Worm (Caenorhabditis elegans) whole organism, young adult: ENCODE measurements around the gene clec-212.

ENCODE experiments used
- B0035.1 ChIP-seq: sonication (generic microtip); optimal IDR thresholded peaks from 2 replicates; lab custom pipeline; 2016; ENCODE audit warnings: missing genetic modification characterization, mild to moderate bottlenecking, missing compliant biosample characterization, missing genotype, missing genetic modification reagents
- C17E4.6 ChIP-seq: fragments of 200-800 bp; sonication (Bioruptor generic); IDR thresholded peaks from 2 replicates; pipeline ENCODE4 v1.3.6; 2022; ENCODE audit warnings: missing genetic modification reagents, missing genetic modification characterization, missing compliant biosample characterization
- F33H1.4 ChIP-seq: fragments of 200-800 bp; sonication (Bioruptor generic); IDR thresholded peaks from 2 replicates; pipeline ENCODE4 v1.3.6; 2022; ENCODE audit warnings: missing genetic modification reagents, missing genetic modification characterization, missing compliant biosample characterization
- F49E8.2 ChIP-seq: sonication (generic microtip); optimal IDR thresholded peaks from 3 replicates; lab custom pipeline; 2017; ENCODE audit warnings: missing genetic modification characterization, mild to moderate bottlenecking, missing compliant biosample characterization, antibody characterized with exemption, moderate library complexity; ENCODE audit not compliant: insufficient read depth
- K11D2.4 ChIP-seq: fragments of 200-800 bp; sonication (Bioruptor generic); IDR thresholded peaks from 2 replicates; pipeline ENCODE4 v1.3.6; 2022; ENCODE audit warnings: missing genetic modification reagents, missing genetic modification characterization, missing compliant biosample characterization
- T26A5.8 ChIP-seq: sonication (generic microtip); optimal IDR thresholded peaks from 2 replicates; lab custom pipeline; 2016; ENCODE audit warnings: missing genetic modification characterization, missing compliant biosample characterization
- Y53F4B.3 ChIP-seq: fragments of 200-800 bp; sonication (Bioruptor generic); IDR thresholded peaks from 2 replicates; pipeline ENCODE4 v1.3.6; 2022; ENCODE audit warnings: missing genetic modification reagents, missing genetic modification characterization, missing compliant biosample characterization
- Y53G8AR.9 ChIP-seq: fragments of 200-800 bp; sonication (Bioruptor generic); conservative IDR thresholded peaks from 2 replicates; pipeline ENCODE4 v1.3.6; 2022; ENCODE audit warnings: missing genetic modification reagents, missing genetic modification characterization, missing compliant biosample characterization
- Y95B8A.8 ChIP-seq: fragments of 200-800 bp; sonication (Bioruptor generic); IDR thresholded peaks from 2 replicates; pipeline ENCODE4 v1.3.6; 2022; ENCODE audit warnings: missing genetic modification reagents, missing genetic modification characterization, missing compliant biosample characterization
- ZK185.1 ChIP-seq: sonication (generic microtip); optimal IDR thresholded peaks from 2 replicates; lab custom pipeline; 2016; ENCODE audit warnings: mild to moderate bottlenecking, missing genetic modification characterization, missing compliant biosample characterization; ENCODE audit not compliant: poor library complexity, severe bottlenecking
- akir-1 ChIP-seq: fragments of 200-800 bp; sonication (Bioruptor generic); optimal IDR thresholded peaks from 2 replicates; lab custom pipeline; 2018; ENCODE audit warnings: mild to moderate bottlenecking, missing genetic modification characterization, moderate library complexity, missing compliant biosample characterization
- attf-3 ChIP-seq: fragments of 200-800 bp; sonication (Bioruptor generic); conservative IDR thresholded peaks from 2 replicates; pipeline ENCODE4 v1.3.6; 2022; ENCODE audit warnings: missing genetic modification reagents, missing genetic modification characterization, missing compliant biosample characterization
- chd-7 ChIP-seq: sonication (generic microtip); optimal IDR thresholded peaks from 2 replicates; lab custom pipeline; 2016; ENCODE audit warnings: mild to moderate bottlenecking, missing genetic modification characterization, moderate library complexity, missing compliant biosample characterization
- dpff-1 ChIP-seq: sonication (generic microtip); optimal IDR thresholded peaks from 2 replicates; lab custom pipeline; 2017; ENCODE audit warnings: mild to moderate bottlenecking, missing genetic modification characterization, missing compliant biosample characterization
- efl-1 ChIP-seq: fragments of 150-350 bp; optimal IDR thresholded peaks from 2 replicates; lab custom pipeline; 2014; ENCODE audit warnings: missing biosample characterization, missing genetic modification reagents, missing genetic modification characterization
- ekl-4 ChIP-seq: fragments of 200-800 bp; sonication (Bioruptor generic); IDR thresholded peaks from 2 replicates; pipeline ENCODE4 v1.3.6; 2022; ENCODE audit warnings: missing genetic modification reagents, missing genetic modification characterization, missing compliant biosample characterization
- hlh-12 ChIP-seq: sonication (generic microtip); optimal IDR thresholded peaks from 2 replicates; lab custom pipeline; 2016; ENCODE audit warnings: missing genetic modification characterization, missing compliant biosample characterization
- hmg-20 ChIP-seq: fragments of 200-800 bp; sonication (Bioruptor generic); IDR thresholded peaks from 2 replicates; pipeline ENCODE4 v1.3.6; 2022; ENCODE audit warnings: missing genetic modification reagents, missing genetic modification characterization, missing compliant biosample characterization
- let-526 ChIP-seq: fragments of 200-800 bp; sonication (Bioruptor generic); IDR thresholded peaks from 2 replicates; pipeline ENCODE4 v1.3.6; 2022; ENCODE audit warnings: missing genetic modification reagents, missing genetic modification characterization, missing compliant biosample characterization
- lin-40 ChIP-seq: sonication (generic microtip); optimal IDR thresholded peaks from 2 replicates; lab custom pipeline; 2016; ENCODE audit warnings: missing genetic modification characterization, mild to moderate bottlenecking, missing compliant biosample characterization, missing genotype, missing genetic modification reagents
- lin-54 ChIP-seq: fragments of 200-800 bp; sonication (Bioruptor generic); optimal IDR thresholded peaks from 2 replicates; lab custom pipeline; 2018; ENCODE audit warnings: mild to moderate bottlenecking, missing genetic modification characterization, missing compliant biosample characterization
- lsy-27 ChIP-seq: sonication (generic microtip); optimal IDR thresholded peaks from 2 replicates; lab custom pipeline; 2017; ENCODE audit warnings: missing genetic modification characterization, mild to moderate bottlenecking, missing compliant biosample characterization, antibody characterized with exemption, missing genotype, borderline replicate concordance; ENCODE audit not compliant: insufficient read depth
- madf-10 ChIP-seq: sonication (generic microtip); optimal IDR thresholded peaks from 2 replicates; lab custom pipeline; 2016; ENCODE audit warnings: mild to moderate bottlenecking, missing genetic modification characterization, missing compliant biosample characterization
- mcd-1 ChIP-seq: fragments of 200-800 bp; sonication (Bioruptor generic); IDR thresholded peaks from 2 replicates; pipeline ENCODE4 v1.3.6; 2022; ENCODE audit warnings: missing genetic modification reagents, missing genetic modification characterization, missing compliant biosample characterization
- mel-28 ChIP-seq: sonication (generic microtip); optimal IDR thresholded peaks from 2 replicates; lab custom pipeline; 2016; ENCODE audit warnings: borderline replicate concordance, mild to moderate bottlenecking, missing genetic modification characterization, missing compliant biosample characterization
- nhr-179 ChIP-seq: sonication (generic microtip); optimal IDR thresholded peaks from 2 replicates; lab custom pipeline; 2016; ENCODE audit warnings: mild to moderate bottlenecking, missing genetic modification characterization, missing compliant biosample characterization
- nhr-27 ChIP-seq: fragments of 200-800 bp; sonication (Bioruptor generic); optimal IDR thresholded peaks from 2 replicates; lab custom pipeline; 2018; ENCODE audit warnings: mild to moderate bottlenecking, missing genetic modification characterization, moderate library complexity, missing compliant biosample characterization
- snpc-1.1 ChIP-seq: sonication (generic microtip); optimal IDR thresholded peaks from 2 replicates; lab custom pipeline; 2017; ENCODE audit warnings: missing genetic modification characterization, mild to moderate bottlenecking, missing compliant biosample characterization, antibody characterized with exemption, moderate library complexity, missing genotype, missing genetic modification reagents; ENCODE audit not compliant: insufficient read depth
- snpc-1.3 ChIP-seq: sonication (generic microtip); optimal IDR thresholded peaks from 2 replicates; lab custom pipeline; 2017; ENCODE audit warnings: missing genetic modification characterization, mild to moderate bottlenecking, missing compliant biosample characterization, antibody characterized with exemption, moderate library complexity, missing genotype, missing genetic modification reagents; ENCODE audit not compliant: insufficient read depth
- snpc-3.4 ChIP-seq: sonication (generic microtip); optimal IDR thresholded peaks from 2 replicates; lab custom pipeline; 2017; ENCODE audit warnings: missing genetic modification characterization, mild to moderate bottlenecking, missing compliant biosample characterization, antibody characterized with exemption, moderate library complexity, missing genotype, missing genetic modification reagents
- snpc-4 ChIP-seq, 5 experiments: fragments of 150-350 bp in 1 of 5; sonication (generic microtip) in 4 of 5; optimal IDR thresholded peaks; 2 replicates each; lab custom pipeline; 2014 to 2018; ENCODE audit warnings: missing genetic modification characterization in 5 of 5, missing biosample characterization in 3 of 5, antibody characterized with exemption in 2 of 5, mild to moderate bottlenecking in 2 of 5, missing compliant biosample characterization in 2 of 5, missing genotype in 2 of 5, moderate library complexity in 2 of 5, missing genetic modification reagents in 1 of 5
- somi-1 ChIP-seq: fragments of 200-800 bp; sonication (Bioruptor generic); optimal IDR thresholded peaks from 2 replicates; lab custom pipeline; 2018; ENCODE audit warnings: mild to moderate bottlenecking, missing genetic modification characterization, missing compliant biosample characterization
- sptf-2 ChIP-seq: fragments of 200-800 bp; sonication (Bioruptor generic); optimal IDR thresholded peaks from 2 replicates; lab custom pipeline; 2018; ENCODE audit warnings: mild to moderate bottlenecking, missing genetic modification characterization, missing compliant biosample characterization
- tbx-9 ChIP-seq: sonication (generic microtip); optimal IDR thresholded peaks from 2 replicates; lab custom pipeline; 2016; ENCODE audit warnings: borderline replicate concordance, missing genetic modification characterization, inconsistent platforms, missing compliant biosample characterization
- unc-130 ChIP-seq: sonication (generic microtip); optimal IDR thresholded peaks from 2 replicates; lab custom pipeline; 2016; ENCODE audit warnings: missing genetic modification reagents, missing genetic modification characterization, missing compliant biosample characterization
- ztf-25 ChIP-seq: fragments of 200-800 bp; sonication (Bioruptor generic); IDR thresholded peaks from 2 replicates; pipeline ENCODE4 v1.3.6; 2022; ENCODE audit warnings: missing genetic modification reagents, missing genetic modification characterization, missing compliant biosample characterization
- ztf-26 ChIP-seq: sonication (generic microtip); optimal IDR thresholded peaks from 2 replicates; lab custom pipeline; 2017; ENCODE audit warnings: missing genetic modification characterization, missing compliant biosample characterization
- ztf-6 ChIP-seq: fragments of 200-800 bp; sonication (Bioruptor generic); IDR thresholded peaks from 2 replicates; pipeline ENCODE4 v1.3.6; 2022; ENCODE audit warnings: missing genetic modification reagents, missing genetic modification characterization, missing compliant biosample characterization

clec-212 gene

ce11 chrV:7529840-7530239 is 40.4 kb downstream of the clec-212 start, which contains the start of gene swt-2:
TSS of gene swt-2 (plus strand) at chrV:7530140.
- no peak for TF ChIP-seq somi-1 (GFP tag; lab: Kevin White, UChicago)
- TF ChIP-seq ztf-25 (GFP tag; lab: Robert Waterston, UW): no peak
- no peak for TF ChIP-seq ekl-4
- TF ChIP-seq tbx-9: no peak
- TF ChIP-seq mel-28 (tag; lab: Kevin White, UChicago): no peak
- no peak for TF ChIP-seq F33H1.4 (GFP tag; lab: Robert Waterston, UW)
- no peak for TF ChIP-seq K11D2.4
- TF ChIP-seq lsy-27 (tag; lab: Kevin White, UChicago): no peak
- TF ChIP-seq sptf-2: no peak
- TF ChIP-seq snpc-3.4 (tag; lab: Kevin White, UChicago): no peak
- TF ChIP-seq, all 124 proteins: peak for 0

- TF ChIP-seq tbx-9 (no peak), Y53G8AR.9 (GFP tag; lab: Robert Waterston, UW) (no peak), mcd-1 (no peak), F49E8.2 (tag; lab: Kevin White, UChicago) (no peak), madf-10 (tag; lab: Kevin White, UChicago) (no peak), T26A5.8 (tag; lab: Kevin White, UChicago) (no peak), lin-54 (GFP tag; lab: Kevin White, UChicago) (no peak), ZK185.1 (tag; lab: Kevin White, UChicago) (no peak), attf-3 (no peak), akir-1 (GFP tag; lab: Kevin White, UChicago) (no peak), snpc-4 (GFP tag; optimal IDR thresholded peaks at IDR 0.05; lab: Kevin White, UChicago) (no peak), snpc-4 (tag; optimal IDR thresholded peaks at IDR 0.05; lab: Kevin White, UChicago) (no peak), snpc-1.1 (no peak), nhr-27 (tag; lab: Kevin White, UChicago) (no peak), B0035.1 (no peak), lsy-27 (tag; lab: Kevin White, UChicago) (no peak), unc-130 (no peak), hmg-20 (GFP tag; lab: Robert Waterston, UW) (no peak)
These were observed 41.4 kb downstream of the clec-212 start, which contains the start of gene C54F6.5 for ce11 chrV:7528816-7529215. TSS of gene C54F6.5 (plus strand) at chrV:7529116.

ce11 chrV:7527153-7527552 is 43.0 kb downstream of the clec-212 start, which contains the start of gene C54F6.17:
TSS of gene C54F6.17 (plus strand) at chrV:7527453.
- TF ChIP-seq ztf-26 (tag; lab: Kevin White, UChicago) (no peak), dpff-1 (tag; lab: Kevin White, UChicago) (no peak), efl-1 (GFP tag; lab: Kevin White, UChicago) (no peak), Y53F4B.3 (GFP tag; lab: Robert Waterston, UW) (no peak), attf-3 (no peak), ztf-6 (GFP tag; lab: Robert Waterston, UW) (no peak), hlh-12 (tag; lab: Kevin White, UChicago) (no peak), chd-7 (tag; lab: Kevin White, UChicago) (no peak), nhr-179 (tag; lab: Kevin White, UChicago) (no peak), let-526 (no peak), snpc-1.3 (tag; lab: Kevin White, UChicago) (no peak), Y95B8A.8 (GFP tag; lab: Robert Waterston, UW) (no peak), lin-40 (tag; lab: Kevin White, UChicago) (no peak), C17E4.6 (GFP tag; lab: Robert Waterston, UW) (no peak)
